ENCODE assay signal across 2 worm cellular contexts in genomic region chrV:6224494-6224959, ce11.
A peak's percentile ranks its signal among the peaks of the same experiment; 100 is the strongest.
TF ChIP-seq lines count a peak whose summit lies in the region.

No protein-coding gene starts in this region.

TF ChIP-seq in whole organism, L1 larva, 84 proteins besides CTCF, POLR2A, EP300 and RAD21 (continued from another document):
- TF ChIP-seq skn-1 (tag; optimal IDR thresholded peaks at IDR 0.05; lab: Kevin White, UChicago) (peak; percentile 93), lsy-2 (tag; optimal IDR thresholded peaks at IDR 0.05; lab: Kevin White, UChicago) (peak; percentile 91 to 96), hlh-4 (tag; optimal IDR thresholded peaks at IDR 0.05; lab: Kevin White, UChicago) (peak; percentile 5), lin-39 (tag; optimal IDR thresholded peaks at IDR 0.05; lab: Kevin White, UChicago) (peak; percentile 93), sptf-1 (tag; optimal IDR thresholded peaks at IDR 0.05; lab: Kevin White, UChicago) (no peak), ceh-8 (GFP tag; optimal IDR thresholded peaks at IDR 0.05; lab: Kevin White, UChicago) (peak; percentile 93), dpl-1 (GFP tag; optimal IDR thresholded peaks at IDR 0.05; lab: Kevin White, UChicago) (peak; percentile 67 to 75 (median 69)), nhr-85 (tag; lab: Kevin White, UChicago) (peak; percentile 99), nhr-47 (tag; optimal IDR thresholded peaks at IDR 0.05; lab: Kevin White, UChicago) (peak; percentile 99), efl-1 (optimal IDR thresholded peaks at IDR 0.05; lab: Kevin White, UChicago) (peak; percentile 82 to 83), efl-1 (GFP tag; optimal IDR thresholded peaks at IDR 0.05 in 1 of 2; lab: Kevin White, UChicago) (peak; percentile 56 to 96), ces-1 (GFP tag; optimal IDR thresholded peaks at IDR 0.05; lab: Kevin White, UChicago) (no peak), sup-37 (GFP tag; optimal IDR thresholded peaks at IDR 0.05; lab: Kevin White, UChicago) (peak; percentile 71), nhr-12 (tag; optimal IDR thresholded peaks at IDR 0.05; lab: Kevin White, UChicago) (peak; percentile 7), zag-1 (tag; optimal IDR thresholded peaks at IDR 0.05; lab: Kevin White, UChicago) (no peak), fkh-4 (tag; optimal IDR thresholded peaks at IDR 0.05; lab: Kevin White, UChicago; ENCODE audit: borderline replicate concordance) (peak; percentile 86), lir-3 (tag; optimal IDR thresholded peaks at IDR 0.05; lab: Kevin White, UChicago; ENCODE audit: poor library complexity) (peak; percentile 82), nhr-71 (tag; optimal IDR thresholded peaks at IDR 0.05; lab: Kevin White, UChicago) (peak; percentile 100), ceh-82 (tag; optimal IDR thresholded peaks at IDR 0.05; lab: Kevin White, UChicago) (peak; percentile 81 to 95 (median 87)), ztf-11 (tag; optimal IDR thresholded peaks at IDR 0.05; lab: Kevin White, UChicago) (peak in 1 of 2 experiments; percentile 78), grh-1 (GFP tag; IDR thresholded peaks at IDR 0.05; lab: Robert Waterston, UW) (peak; percentile 93), mdl-1 (tag; optimal IDR thresholded peaks at IDR 0.05; lab: Kevin White, UChicago) (peak; percentile 84 to 99), tbx-2 (tag; optimal IDR thresholded peaks at IDR 0.05; lab: Kevin White, UChicago) (peak; percentile 98), swsn-7 (tag; optimal IDR thresholded peaks at IDR 0.05; lab: Kevin White, UChicago) (peak; percentile 98)
TF ChIP-seq in whole organism, L1 larva: peak in this region for 68.

TF ChIP-seq in whole organism, young adult, 124 proteins besides CTCF, POLR2A, EP300 and RAD21 (continued from another document):
- TF ChIP-seq dox-1 (GFP tag; IDR thresholded peaks at IDR 0.05; lab: Robert Waterston, UW) (peak; percentile 89), zfh-2 (GFP tag; conservative IDR thresholded peaks at IDR 0.05; lab: Robert Waterston, UW) (peak; percentile 93), Y56A3A.18 (GFP tag; IDR thresholded peaks at IDR 0.05; lab: Robert Waterston, UW) (peak; percentile 57), rpc-1 (optimal IDR thresholded peaks at IDR 0.05; lab: Kevin White, UChicago) (no peak), rpc-1 (tag; optimal IDR thresholded peaks at IDR 0.05; lab: Kevin White, UChicago) (no peak), K11D2.4 (GFP tag; IDR thresholded peaks at IDR 0.05; lab: Robert Waterston, UW) (peak; percentile 92), tbx-9 (tag; optimal IDR thresholded peaks at IDR 0.05; lab: Kevin White, UChicago; ENCODE audit: borderline replicate concordance) (no peak), dpl-1 (GFP tag; optimal IDR thresholded peaks at IDR 0.05; lab: Kevin White, UChicago) (no peak), ceh-58 (GFP tag; IDR thresholded peaks at IDR 0.05; lab: Robert Waterston, UW) (no peak), unc-130 (GFP tag; optimal IDR thresholded peaks at IDR 0.05; lab: Kevin White, UChicago) (no peak), rec-8 (tag; optimal IDR thresholded peaks at IDR 0.05; lab: Kevin White, UChicago) (no peak), ceh-40 (GFP tag; IDR thresholded peaks at IDR 0.05; lab: Robert Waterston, UW) (no peak), gei-17 (GFP tag; optimal IDR thresholded peaks at IDR 0.05; lab: Kevin White, UChicago) (peak; percentile 79), sea-2 (GFP tag; IDR thresholded peaks at IDR 0.05; lab: Robert Waterston, UW) (peak; percentile 81; the same call in 1 of the 2 replicates), tlf-1 (GFP tag; optimal IDR thresholded peaks at IDR 0.05; lab: Kevin White, UChicago) (peak; percentile 83), die-1 (tag; optimal IDR thresholded peaks at IDR 0.05; lab: Kevin White, UChicago) (no peak), ceh-79 (tag; optimal IDR thresholded peaks at IDR 0.05; lab: Kevin White, UChicago) (no peak), Y53F4B.3 (GFP tag; IDR thresholded peaks at IDR 0.05; lab: Robert Waterston, UW) (no peak), xnd-1 (tag; optimal IDR thresholded peaks at IDR 0.05; lab: Kevin White, UChicago) (no peak), rcor-1 (GFP tag; IDR thresholded peaks at IDR 0.05; lab: Robert Waterston, UW) (peak; percentile 74), nhr-27 (tag; optimal IDR thresholded peaks at IDR 0.05; lab: Kevin White, UChicago) (no peak), tbp1 (GFP tag; optimal IDR thresholded peaks at IDR 0.05; lab: Kevin White, UChicago) (peak; percentile 61), him-1 (tag; optimal IDR thresholded peaks at IDR 0.05; lab: Kevin White, UChicago) (no peak)
